Worm (Caenorhabditis elegans) whole organism, mixed stage, embryonic: ENCODE measurements around the gene nspg-12.

Experiments
- unc-62 ChIP-seq: fragments of 150-350 bp; optimal IDR thresholded peaks from 2 replicates; lab custom pipeline; 2014; ENCODE audit warnings: missing biosample characterization, missing genetic modification reagents, missing genetic modification characterization
- zip-8 ChIP-seq: fragments of 150-350 bp; optimal IDR thresholded peaks from 2 replicates; lab custom pipeline; 2014; ENCODE audit warnings: missing biosample characterization, missing genetic modification characterization

- TF ChIP-seq unc-62 (GFP tag; lab: Kevin White, UChicago) = no peak
- TF ChIP-seq zip-8 (tag; lab: Kevin White, UChicago) = no peak
These were observed 30.8 kb upstream of the nspg-12 start, which contains the start of gene H28G03.3 for ce11 chrX:5226265-5226664.
